Worm (Caenorhabditis elegans): ENCODE results near the gene hpo-30.

DNA sequence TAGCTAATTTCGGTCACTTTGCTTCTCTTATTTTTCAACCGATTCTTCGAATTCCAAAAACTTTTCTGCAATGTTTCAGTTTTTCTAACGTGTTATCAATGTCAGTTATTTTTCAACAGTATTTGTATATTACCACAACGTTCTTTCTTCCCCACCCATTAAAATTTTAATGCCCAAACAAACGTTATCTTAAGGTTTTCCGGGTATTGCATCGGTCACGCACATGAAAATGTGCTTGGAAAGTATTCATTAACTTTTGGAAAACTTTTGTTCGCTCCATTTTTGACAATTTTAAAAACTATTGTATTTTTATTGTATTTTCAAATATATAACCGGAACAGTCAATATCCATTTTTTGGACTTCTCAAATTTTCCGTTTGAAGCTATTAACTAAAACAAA, 14.0 kb downstream of the hpo-30 start:
- TF ChIP-seq D2030.7 (GFP tag; IDR thresholded peaks at IDR 0.05) = no peak
- no peak for TF ChIP-seq zim-3 (tag; optimal IDR thresholded peaks at IDR 0.05)
- TF ChIP-seq ccch-3 (GFP tag; optimal IDR thresholded peaks at IDR 0.05) = no peak
- TF ChIP-seq ekl-4 (GFP tag; IDR thresholded peaks at IDR 0.05) = no peak
- TF ChIP-seq aptf-3 (GFP tag; IDR thresholded peaks at IDR 0.05) = no peak
- no peak for TF ChIP-seq dpl-1 (GFP tag; optimal IDR thresholded peaks at IDR 0.05)
- TF ChIP-seq nhr-27 (tag; optimal IDR thresholded peaks at IDR 0.05) = no peak
- no peak for TF ChIP-seq nfyb-1 (GFP tag; IDR thresholded peaks at IDR 0.05)
- no peak for TF ChIP-seq lir-1 (GFP tag; conservative IDR thresholded peaks at IDR 0.05)
- no peak for TF ChIP-seq athp-1 (tag; optimal IDR thresholded peaks at IDR 0.05)
- TF ChIP-seq madf-10 (tag; optimal IDR thresholded peaks at IDR 0.05) = no peak
- TF ChIP-seq attf-5 (GFP tag; optimal IDR thresholded peaks at IDR 0.05) = no peak
- TF ChIP-seq hrde-1 (tag; optimal IDR thresholded peaks at IDR 0.05; ENCODE audit: borderline replicate concordance) = no peak
- no peak for TF ChIP-seq T07F8.4 (tag; optimal IDR thresholded peaks at IDR 0.05)
